Worm (Caenorhabditis elegans): Measurements from ENCODE around the gene his-61.

his-61 gene

DNA sequence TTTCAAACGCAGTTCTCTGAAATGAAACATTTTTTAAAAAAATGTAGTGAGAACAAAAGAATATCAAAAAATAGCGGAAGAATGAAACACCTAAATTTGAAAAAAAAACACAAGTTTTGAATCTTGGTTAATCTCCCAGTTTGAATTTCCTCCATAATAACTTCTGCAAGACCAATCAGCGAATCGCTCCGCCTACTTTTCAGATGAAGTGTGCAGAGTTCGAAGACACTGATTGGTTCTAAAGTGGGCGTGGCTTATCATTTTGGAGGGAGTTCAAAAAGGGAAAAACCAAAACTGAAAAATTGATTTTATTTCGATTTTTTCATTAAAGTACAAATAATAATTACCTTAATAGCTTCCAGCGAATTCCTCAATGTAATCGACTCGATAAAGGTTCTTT, 24.8 kb upstream of the his-61 start:
- TF ChIP-seq nhr-232 (tag; optimal IDR thresholded peaks at IDR 0.05) (no peak), sox-2 (GFP tag; IDR thresholded peaks at IDR 0.05) (no peak), hlh-8 (tag; optimal IDR thresholded peaks at IDR 0.05) (no peak), fkh-10 (GFP tag; optimal IDR thresholded peaks at IDR 0.05) (no peak), C08G9.2 (tag; optimal IDR thresholded peaks at IDR 0.05) (no peak), nfya-1 (tag; optimal IDR thresholded peaks at IDR 0.05) (peak; percentile 72), hlh-6 (tag; optimal IDR thresholded peaks at IDR 0.05) (no peak), ama-1 (optimal IDR thresholded peaks at IDR 0.05) (no peak)

DNA sequence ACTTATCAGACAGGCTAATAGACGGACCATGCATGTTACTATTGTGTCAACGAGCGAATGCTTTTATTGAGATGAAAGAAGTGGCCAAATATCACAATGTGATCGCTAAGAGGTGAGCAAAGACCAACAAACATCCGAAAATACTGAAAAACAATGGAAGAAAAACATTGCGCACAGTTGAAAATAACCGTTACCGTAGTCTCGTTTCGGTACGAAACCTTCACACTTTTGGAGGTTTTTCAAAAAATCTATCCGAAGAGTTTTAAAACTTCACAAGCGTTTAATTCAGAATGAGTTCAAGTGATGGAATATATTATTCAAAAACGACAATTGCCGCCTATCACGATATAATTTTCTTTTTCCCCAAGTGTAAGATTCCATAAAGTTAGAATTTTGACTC, 22.8 kb upstream of the his-61 start:
- no peak for TF ChIP-seq npax-4 (tag; optimal IDR thresholded peaks at IDR 0.05)
- TF ChIP-seq ceh-22 (tag; optimal IDR thresholded peaks at IDR 0.05) = no peak
- no peak for TF ChIP-seq nfya-1 (tag; optimal IDR thresholded peaks at IDR 0.05)
- TF ChIP-seq ama-1 (optimal IDR thresholded peaks at IDR 0.05) = no peak
- TF ChIP-seq ztf-16 (tag; optimal IDR thresholded peaks at IDR 0.05) = no peak
- TF ChIP-seq ceh-9 (tag; optimal IDR thresholded peaks at IDR 0.05) = no peak

DNA sequence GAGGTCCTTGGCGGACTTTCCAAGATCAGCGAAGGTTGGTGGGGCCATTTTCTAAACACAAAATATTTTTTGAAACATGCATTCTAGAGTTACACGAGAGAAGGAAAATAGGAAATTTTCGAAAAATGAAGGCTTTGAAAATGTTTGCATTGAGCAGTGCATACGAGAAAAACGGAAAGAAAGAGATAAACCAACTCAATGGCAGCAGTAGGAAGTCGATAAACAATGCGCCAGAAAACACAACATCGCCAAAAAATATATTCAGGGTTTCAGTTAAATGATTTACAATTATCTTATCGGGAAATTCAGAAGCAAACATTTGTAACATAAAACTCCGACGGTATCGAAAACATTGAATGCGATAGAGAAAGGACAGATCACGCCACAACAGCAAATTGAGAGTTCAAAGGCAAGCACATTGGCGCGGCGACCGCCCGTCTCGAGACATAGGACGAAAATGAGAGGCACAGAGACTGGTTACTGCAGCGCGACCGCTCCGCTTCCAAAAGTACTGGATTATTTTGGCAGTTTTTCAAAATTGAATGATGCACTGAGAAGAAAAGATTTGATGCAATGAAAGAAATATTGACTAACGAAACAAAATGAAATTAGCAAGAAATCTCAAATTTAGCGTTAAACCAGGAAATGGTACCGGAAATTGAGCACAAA, 22.0 kb upstream of the his-61 start, which contains the start of the genes vdac-1 and R05G6.5:
Gene vdac-1 (minus strand): TSS at position 51 of the 669 bp plus-strand sequence.
Gene R05G6.5 (plus strand): TSS at position 527 of the 669 bp plus-strand sequence.
- TF ChIP-seq unc-3 (GFP tag; conservative IDR thresholded peaks at IDR 0.05) (no peak), unc-3 (tag; optimal IDR thresholded peaks at IDR 0.05) (no peak), pax-1 (tag; optimal IDR thresholded peaks at IDR 0.05) (no peak), unc-42 (tag; optimal IDR thresholded peaks at IDR 0.05) (peak; percentile 47), fkh-10 (GFP tag; optimal IDR thresholded peaks at IDR 0.05) (no peak), dve-1 (tag; optimal IDR thresholded peaks at IDR 0.05) (peak; percentile 45), nfya-1 (tag; optimal IDR thresholded peaks at IDR 0.05) (peak; percentile 32), ceh-30 (tag; optimal IDR thresholded peaks at IDR 0.05) (no peak), ceh-18 (tag; optimal IDR thresholded peaks at IDR 0.05) (peak; percentile 31)

DNA sequence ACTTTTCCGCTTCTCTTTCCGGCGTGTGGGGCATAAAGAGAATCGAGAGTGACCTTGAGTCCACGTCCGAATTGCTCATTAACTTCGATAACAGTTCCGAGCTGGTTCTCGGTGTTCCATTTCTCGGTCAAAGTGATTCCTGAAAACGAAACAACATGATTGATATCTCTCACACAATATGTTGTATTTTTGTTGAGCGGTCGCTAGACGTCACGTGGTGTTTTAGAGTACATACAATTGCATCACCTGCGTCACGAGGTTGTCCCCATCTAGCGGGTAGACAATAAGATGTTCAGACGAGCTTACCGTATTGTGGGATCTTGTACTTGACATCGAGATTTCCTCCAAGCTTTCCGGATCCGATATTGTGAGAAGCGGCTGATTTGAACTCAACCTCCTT, 21.3 kb upstream of the his-61 start:
- no peak for TF ChIP-seq ref-2 (tag; optimal IDR thresholded peaks at IDR 0.05)
- TF ChIP-seq hlh-30 (tag; optimal IDR thresholded peaks at IDR 0.05; ENCODE audit: insufficient read depth) = peak; percentile 76
- no peak for TF ChIP-seq ceh-9 (tag; optimal IDR thresholded peaks at IDR 0.05)

DNA sequence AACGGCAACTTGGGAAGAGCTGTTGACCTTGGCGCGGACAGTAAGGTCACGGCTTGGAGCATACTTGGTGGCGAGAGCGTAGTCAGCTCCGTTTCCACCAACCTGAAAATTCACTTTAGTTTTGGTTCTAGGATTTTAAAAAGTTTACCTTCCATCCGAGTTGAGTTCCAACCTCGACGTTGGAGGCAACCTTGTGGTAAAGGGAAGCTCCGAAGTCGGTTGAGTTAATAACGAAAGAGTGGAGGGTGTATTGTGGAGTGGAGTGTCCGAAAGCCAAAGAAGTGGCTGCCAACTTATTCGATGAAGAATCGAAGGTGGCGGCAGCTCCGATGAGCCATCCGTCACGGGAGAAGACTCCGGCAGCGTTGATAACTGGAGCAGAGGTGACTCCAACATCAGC, 20.7 kb upstream of the his-61 start:
- no peak for TF ChIP-seq madf-2 (tag; optimal IDR thresholded peaks at IDR 0.05)
- TF ChIP-seq fax-1 (tag; optimal IDR thresholded peaks at IDR 0.05) = no peak
- no peak for TF ChIP-seq mec-3 (tag; optimal IDR thresholded peaks at IDR 0.05; ENCODE audit: borderline replicate concordance)

DNA sequence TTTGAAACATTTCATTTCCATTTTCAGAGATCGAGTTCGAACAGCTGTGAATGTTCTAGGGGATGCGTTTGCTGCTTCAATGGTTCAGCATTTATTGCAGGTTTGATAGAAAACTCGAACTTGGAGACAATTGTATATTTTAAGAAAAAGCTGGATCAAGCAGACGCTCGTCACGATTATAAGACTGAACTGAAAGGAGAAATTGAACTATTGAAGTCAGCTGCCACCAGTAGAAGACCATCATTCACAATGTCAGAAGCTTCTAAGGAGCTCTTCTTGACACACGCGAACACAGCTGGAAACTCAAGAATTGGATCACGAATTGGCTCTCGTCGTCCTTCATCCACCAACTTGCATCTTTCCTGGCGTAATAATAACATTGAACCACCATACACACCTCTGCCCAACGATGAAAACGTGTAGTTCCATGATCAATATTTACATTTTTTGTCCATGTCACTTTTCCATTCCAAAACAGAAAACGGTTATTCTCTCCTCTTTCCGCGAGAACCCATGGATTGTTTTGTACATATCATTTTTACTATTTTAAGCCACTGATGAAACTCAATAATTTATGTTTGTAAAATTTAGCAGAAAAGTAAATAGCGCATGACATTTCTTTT, 20.0 kb upstream of the his-61 start:
- no peak for TF ChIP-seq che-1 (tag; optimal IDR thresholded peaks at IDR 0.05)
- peak; percentile 38 for TF ChIP-seq ama-1 (optimal IDR thresholded peaks at IDR 0.05)

DNA sequence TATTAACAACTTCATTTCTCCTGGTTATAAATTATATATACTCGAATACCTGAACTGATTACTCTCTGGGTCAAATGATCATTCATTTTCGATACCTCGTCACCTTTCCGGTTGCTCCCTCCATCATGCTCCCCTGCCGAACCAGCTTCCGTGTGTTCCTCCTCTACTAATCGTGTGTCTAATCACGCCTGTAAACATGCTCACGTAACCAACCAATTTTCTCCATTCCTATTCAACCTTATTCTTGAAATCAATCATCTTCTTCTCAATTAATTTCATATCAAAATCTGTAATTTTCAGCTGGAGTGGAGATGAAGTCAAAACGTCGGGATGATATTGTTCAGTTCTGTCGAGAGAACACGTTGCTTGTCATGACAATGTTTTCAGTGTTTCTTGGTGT, 17.3 kb upstream of the his-61 start, which contains the start of gene glt-6:
Gene glt-6 (plus strand): TSS at position 301 of the 400 bp plus-strand sequence.
- TF ChIP-seq elt-2 (tag; optimal IDR thresholded peaks at IDR 0.05) (no peak), dve-1 (tag; optimal IDR thresholded peaks at IDR 0.05) (no peak), lin-11 (tag; optimal IDR thresholded peaks at IDR 0.05) (no peak), elt-4 (tag; optimal IDR thresholded peaks at IDR 0.05) (no peak), sox-2 (GFP tag; IDR thresholded peaks at IDR 0.05) (no peak), nhr-232 (tag; optimal IDR thresholded peaks at IDR 0.05) (no peak), hlh-6 (tag; optimal IDR thresholded peaks at IDR 0.05) (no peak), nfya-1 (tag; optimal IDR thresholded peaks at IDR 0.05) (no peak), lim-6 (tag; optimal IDR thresholded peaks at IDR 0.05) (no peak), Y22D7AL.16 (tag; optimal IDR thresholded peaks at IDR 0.05) (no peak), ceh-2 (tag; optimal IDR thresholded peaks at IDR 0.05) (no peak), npax-4 (tag; optimal IDR thresholded peaks at IDR 0.05) (no peak), ceh-18 (tag; optimal IDR thresholded peaks at IDR 0.05) (no peak), ceh-34 (tag; optimal IDR thresholded peaks at IDR 0.05) (no peak), hlh-13 (GFP tag; optimal IDR thresholded peaks at IDR 0.05) (no peak), ceh-31 (tag; optimal IDR thresholded peaks at IDR 0.05) (no peak)

All from whole organism, late embryonic.